Fruit fly (Drosophila melanogaster): ENCODE data around the gene CG43169.

Gene CG43169

DNA sequence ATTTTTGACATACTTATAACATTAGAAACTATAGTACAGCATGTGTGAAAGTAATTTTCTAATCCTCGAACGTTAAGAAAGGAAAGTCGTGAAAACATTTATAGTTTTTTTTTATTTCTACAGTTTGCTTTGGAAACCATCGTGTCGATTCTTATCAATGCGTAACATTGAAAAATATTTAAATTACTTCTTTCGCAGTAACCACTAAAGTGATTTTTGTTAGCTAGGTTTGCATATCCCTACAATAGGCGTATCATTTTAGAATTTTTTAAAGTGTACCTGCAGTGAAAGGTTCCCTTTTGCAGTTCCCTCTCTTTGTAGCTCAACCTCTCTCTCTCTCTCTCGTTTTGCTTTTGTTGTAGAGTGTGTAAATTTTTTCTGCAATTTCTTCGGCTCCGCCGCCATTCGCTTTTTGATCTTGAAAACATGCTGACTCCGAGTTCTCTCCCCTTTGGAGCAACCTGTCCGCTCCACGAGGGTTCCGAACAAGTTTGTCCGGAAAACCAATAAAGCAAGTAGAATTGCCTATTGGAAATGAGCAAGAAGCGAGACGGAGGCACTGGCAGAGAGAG is 25.2 kb upstream of the CG43169 start (continued):
- peak; percentile 85 for TF ChIP-seq Sox102F (GFP tag; optimal IDR thresholded peaks at IDR 0.05)
- TF ChIP-seq CG6792 (GFP tag; optimal IDR thresholded peaks at IDR 0.05), result peak; percentile 72
- peak; percentile 52 for TF ChIP-seq OdsH (GFP tag; optimal IDR thresholded peaks at IDR 0.05)
- TF ChIP-seq CG32006 (GFP tag; optimal IDR thresholded peaks at IDR 0.05), result peak; percentile 79
- peak; percentile 12 for TF ChIP-seq Lpt (GFP tag; optimal IDR thresholded peaks at IDR 0.05)
- TF ChIP-seq CG6854 (GFP tag; optimal IDR thresholded peaks at IDR 0.05), result peak; percentile 10
- peak; percentile 35 for TF ChIP-seq dsx (GFP tag; optimal IDR thresholded peaks at IDR 0.05; ENCODE audit: poor library complexity, severe bottlenecking)
- TF ChIP-seq CG9139 (GFP tag; optimal IDR thresholded peaks at IDR 0.05), result peak; percentile 40
- peak; percentile 46 for TF ChIP-seq fd59A (GFP tag; optimal IDR thresholded peaks at IDR 0.05)
- TF ChIP-seq topi (GFP tag; optimal IDR thresholded peaks at IDR 0.05), result peak; percentile 84
- peak; percentile 74 for TF ChIP-seq pdm3 (GFP tag; optimal IDR thresholded peaks at IDR 0.05)
- peak; percentile 59 for TF ChIP-seq CG6808 (GFP tag; optimal IDR thresholded peaks at IDR 0.05)
- peak; percentile 34 to 43 for TF ChIP-seq ss (GFP tag; optimal IDR thresholded peaks at IDR 0.05)
- TF ChIP-seq CG1621 (tag; optimal IDR thresholded peaks at IDR 0.05), result peak; percentile 56
- peak; percentile 56 for TF ChIP-seq CG16779 (tag; optimal IDR thresholded peaks at IDR 0.05)
- peak; percentile 42 for TF ChIP-seq spab (GFP tag; optimal IDR thresholded peaks at IDR 0.05)
- TF ChIP-seq Ets96B (tag; optimal IDR thresholded peaks at IDR 0.05), result peak; percentile 61
- peak; percentile 74 for TF ChIP-seq CG8119 (GFP tag; IDR thresholded peaks at IDR 0.05)
- peak; percentile 78 for TF ChIP-seq CG10631 (GFP tag; optimal IDR thresholded peaks at IDR 0.05)
- peak; percentile 95 for TF ChIP-seq Eip78C (GFP tag)
- TF ChIP-seq Hr39 (GFP tag; optimal IDR thresholded peaks at IDR 0.05), result peak; percentile 83
- TF ChIP-seq Blimp-1 (GFP tag; optimal IDR thresholded peaks at IDR 0.05), result peak; percentile 80

dm6 chr3L:8912332-8912731 is 23.9 kb upstream of the CG43169 start, which contains the start of the genes Tsp66E and mfr:
Gene Tsp66E (plus strand): TSS chr3L:8912499.
Gene mfr (minus strand): TSS chr3L:8912671.
- TF ChIP-seq achi (GFP tag; optimal IDR thresholded peaks at IDR 0.05) (no peak), net (GFP tag; optimal IDR thresholded peaks at IDR 0.05) (peak; percentile 29), dac (GFP tag; optimal IDR thresholded peaks at IDR 0.05) (no peak), CG32006 (GFP tag; optimal IDR thresholded peaks at IDR 0.05) (no peak), Smox (GFP tag; optimal IDR thresholded peaks at IDR 0.05) (no peak), Hr39 (GFP tag; optimal IDR thresholded peaks at IDR 0.05) (no peak), CG3032 (tag; optimal IDR thresholded peaks at IDR 0.05) (no peak), CG15336 (GFP tag; IDR thresholded peaks at IDR 0.05) (peak; percentile 20; the same call in 1 of the 2 replicates), spab (GFP tag; optimal IDR thresholded peaks at IDR 0.05) (no peak), vri (GFP tag; optimal IDR thresholded peaks at IDR 0.05) (no peak), Lpt (GFP tag; optimal IDR thresholded peaks at IDR 0.05) (peak; percentile 37), CG7368 (GFP tag; optimal IDR thresholded peaks at IDR 0.05) (peak; percentile 30), CG8319 (GFP tag; optimal IDR thresholded peaks at IDR 0.05) (no peak), dsx (GFP tag; optimal IDR thresholded peaks at IDR 0.05; ENCODE audit: poor library complexity, severe bottlenecking) (no peak), CG6854 (GFP tag; optimal IDR thresholded peaks at IDR 0.05) (no peak), CG10669 (GFP tag; optimal IDR thresholded peaks at IDR 0.05) (no peak), CG34406 (GFP tag; optimal IDR thresholded peaks at IDR 0.05) (no peak), CG6808 (GFP tag; optimal IDR thresholded peaks at IDR 0.05) (peak; percentile 25), CG6163 (GFP tag; IDR thresholded peaks at IDR 0.05) (peak; percentile 64), Sox14 (GFP tag; optimal IDR thresholded peaks at IDR 0.05) (no peak), CG10631 (GFP tag; optimal IDR thresholded peaks at IDR 0.05) (no peak), CG11902 (GFP tag; optimal IDR thresholded peaks at IDR 0.05) (no peak), CG6276 (GFP tag; optimal IDR thresholded peaks at IDR 0.05) (no peak), svp (GFP tag) (peak; percentile 61), Eip93F (GFP tag; optimal IDR thresholded peaks at IDR 0.05) (no peak), CG11762 (GFP tag; optimal IDR thresholded peaks at IDR 0.05; ENCODE audit: insufficient read depth) (no peak), salr (GFP tag; optimal IDR thresholded peaks at IDR 0.05) (no peak), CG4318 (GFP tag; optimal IDR thresholded peaks at IDR 0.05) (no peak), CG9139 (GFP tag; optimal IDR thresholded peaks at IDR 0.05) (peak; percentile 2), cyc (GFP tag; optimal IDR thresholded peaks at IDR 0.05) (no peak), CG11294 (GFP tag; IDR thresholded peaks at IDR 0.05) (no peak), Gug (GFP tag; IDR thresholded peaks at IDR 0.05) (no peak), CG3919 (GFP tag; optimal IDR thresholded peaks at IDR 0.05) (no peak), topi (GFP tag; optimal IDR thresholded peaks at IDR 0.05) (no peak), lz (GFP tag; optimal IDR thresholded peaks at IDR 0.05) (no peak), CG6792 (GFP tag; optimal IDR thresholded peaks at IDR 0.05) (no peak), CG31627 (GFP tag; optimal IDR thresholded peaks at IDR 0.05) (no peak), OdsH (GFP tag; optimal IDR thresholded peaks at IDR 0.05) (no peak)
